Worm (Caenorhabditis elegans) whole organism, L1 larva: ENCODE results near the gene sri-28.

Experiments
- nhr-11 ChIP-seq: fragments of 150-350 bp; optimal IDR thresholded peaks from 2 replicates; lab custom pipeline; 2014; ENCODE audit warnings: missing biosample characterization, missing genetic modification characterization
- zag-1 ChIP-seq: fragments of 150-350 bp; optimal IDR thresholded peaks from 2 replicates; lab custom pipeline; 2014; ENCODE audit warnings: missing biosample characterization, missing genetic modification characterization

- TF ChIP-seq nhr-11 (tag; lab: Kevin White, UChicago) (no peak), zag-1 (tag; lab: Kevin White, UChicago) (no peak)
Measured at ce11 chrII:3054221-3054620, 5.7 kb downstream of the sri-28 start, which contains the start of gene lido-13.
